Fruit fly (Drosophila melanogaster) whole organism, prepupa: Measurements from ENCODE around the gene CG6204.

Experiments used
- Blimp-1 ChIP-seq: fragments of 200-800 bp; sonication (Bioruptor generic); optimal IDR thresholded peaks from 3 replicates; lab custom pipeline; 2017; ENCODE audit warnings: missing biosample characterization, missing genetic modification characterization, mild to moderate bottlenecking, moderate library complexity, missing genetic modification reagents
- CG10631 ChIP-seq: fragments of 200-800 bp; sonication (Bioruptor generic); optimal IDR thresholded peaks from 2 replicates; lab custom pipeline; 2016; ENCODE audit warnings: missing biosample characterization, missing genetic modification characterization
- CG10669 ChIP-seq: fragments of 200-800 bp; sonication (Bioruptor generic); optimal IDR thresholded peaks from 3 replicates; lab custom pipeline; 2018; ENCODE audit warnings: missing biosample characterization, mild to moderate bottlenecking, missing genetic modification characterization, moderate library complexity
- CG11762 ChIP-seq: fragments of 200-800 bp; sonication (Bioruptor generic); optimal IDR thresholded peaks from 3 replicates; lab custom pipeline; 2016; ENCODE audit warnings: missing biosample characterization, missing genetic modification characterization; ENCODE audit not compliant: insufficient read depth
- CG11902 ChIP-seq: fragments of 200-800 bp; sonication (Bioruptor generic); optimal IDR thresholded peaks from 3 replicates; lab custom pipeline; 2016; ENCODE audit warnings: missing biosample characterization, missing genetic modification characterization
- CG15336 ChIP-seq: fragments of 200-800 bp; sonication (Bioruptor generic); IDR thresholded peaks from 2 replicates; pipeline ENCODE4 v1.3.6; 2022; ENCODE audit warnings: missing biosample characterization, missing genetic modification characterization
- CG1621 ChIP-seq: fragments of 200-800 bp; sonication (Bioruptor generic); optimal IDR thresholded peaks from 3 replicates; lab custom pipeline; 2018; ENCODE audit warnings: missing biosample characterization, mild to moderate bottlenecking, missing genetic modification characterization
- CG16779 ChIP-seq: fragments of 200-800 bp; sonication (Bioruptor generic); optimal IDR thresholded peaks from 3 replicates; lab custom pipeline; 2017; ENCODE audit warnings: missing biosample characterization, mild to moderate bottlenecking, missing genetic modification characterization
- CG3032 ChIP-seq: fragments of 200-800 bp; optimal IDR thresholded peaks from 2 replicates; lab custom pipeline; 2019; ENCODE audit warnings: missing biosample characterization, mild to moderate bottlenecking, missing genetic modification characterization, moderate library complexity
- CG31627 ChIP-seq: fragments of 200-800 bp; sonication (Bioruptor generic); optimal IDR thresholded peaks from 3 replicates; lab custom pipeline; 2016; ENCODE audit warnings: missing biosample characterization, missing genetic modification characterization
- CG32006 ChIP-seq: fragments of 200-800 bp; sonication (Bioruptor generic); optimal IDR thresholded peaks from 3 replicates; lab custom pipeline; 2017; ENCODE audit warnings: missing biosample characterization, mild to moderate bottlenecking, missing genetic modification characterization
- CG34406 ChIP-seq: fragments of 200-800 bp; sonication (Bioruptor generic); optimal IDR thresholded peaks from 3 replicates; lab custom pipeline; 2016; ENCODE audit warnings: missing biosample characterization, missing genetic modification characterization
- CG3919 ChIP-seq: fragments of 200-800 bp; sonication (Bioruptor generic); optimal IDR thresholded peaks from 3 replicates; lab custom pipeline; 2016; ENCODE audit warnings: missing biosample characterization, missing genetic modification characterization
- CG6163 ChIP-seq: fragments of 200-800 bp; sonication (Bioruptor generic); IDR thresholded peaks from 3 replicates; pipeline ENCODE4 v1.3.6; 2022; ENCODE audit warnings: missing biosample characterization, missing genetic modification characterization
- CG6792 ChIP-seq: fragments of 200-800 bp; sonication (Bioruptor generic); optimal IDR thresholded peaks from 3 replicates; lab custom pipeline; 2016; ENCODE audit warnings: missing biosample characterization, missing genetic modification characterization
- CG6808 ChIP-seq: fragments of 200-800 bp; sonication (Bioruptor generic); optimal IDR thresholded peaks from 3 replicates; lab custom pipeline; 2017; ENCODE audit warnings: missing biosample characterization, missing genetic modification characterization, mild to moderate bottlenecking, moderate library complexity, missing genetic modification reagents
- CG6854 ChIP-seq: fragments of 200-800 bp; sonication (Bioruptor generic); optimal IDR thresholded peaks from 2 replicates; lab custom pipeline; 2017; ENCODE audit warnings: missing biosample characterization, mild to moderate bottlenecking, missing genetic modification characterization
- CG7368 ChIP-seq: fragments of 200-800 bp; sonication (Bioruptor generic); optimal IDR thresholded peaks from 3 replicates; lab custom pipeline; 2016; ENCODE audit warnings: missing biosample characterization, missing genetic modification characterization
- CG8119 ChIP-seq: fragments of 200-800 bp; sonication (Bioruptor generic); IDR thresholded peaks from 3 replicates; pipeline ENCODE4 v1.3.6; 2022; ENCODE audit warnings: missing biosample characterization, missing genetic modification characterization
- CG8319 ChIP-seq: fragments of 200-800 bp; sonication (Bioruptor generic); optimal IDR thresholded peaks from 3 replicates; lab custom pipeline; 2016; ENCODE audit warnings: missing biosample characterization, missing genetic modification characterization
- CG8632 ChIP-seq: fragments of 200-800 bp; sonication (Bioruptor generic); optimal IDR thresholded peaks from 3 replicates; lab custom pipeline; 2016; ENCODE audit warnings: missing biosample characterization, missing genetic modification characterization
- CG9139 ChIP-seq: fragments of 200-800 bp; sonication (Bioruptor generic); optimal IDR thresholded peaks from 3 replicates; lab custom pipeline; 2017; ENCODE audit warnings: missing biosample characterization, mild to moderate bottlenecking, missing genetic modification characterization
- Eip75B ChIP-seq: fragments of 200-800 bp; sonication (Bioruptor generic); optimal IDR thresholded peaks from 3 replicates; lab custom pipeline; 2016; ENCODE audit warnings: missing biosample characterization, missing genetic modification characterization
- Eip78C ChIP-seq: fragments of 200-800 bp; sonication (Bioruptor generic); peaks from one replicate; lab custom pipeline; 2016; ENCODE audit warnings: missing biosample characterization, missing genetic modification characterization
- Eip93F ChIP-seq: fragments of 200-800 bp; sonication (Bioruptor generic); optimal IDR thresholded peaks from 2 replicates; lab custom pipeline; 2016; ENCODE audit warnings: missing biosample characterization, mild to moderate bottlenecking, missing genetic modification characterization
- Ets21C ChIP-seq: fragments of 200-800 bp; sonication (Bioruptor generic); optimal IDR thresholded peaks from 3 replicates; lab custom pipeline; 2016; ENCODE audit warnings: missing biosample characterization, missing genetic modification characterization
- Ets96B ChIP-seq: fragments of 200-800 bp; optimal IDR thresholded peaks from 2 replicates; lab custom pipeline; 2019; ENCODE audit warnings: missing biosample characterization, mild to moderate bottlenecking, missing genetic modification characterization, moderate library complexity
- Hr4 ChIP-seq: fragments of 200-800 bp; sonication (Bioruptor generic); optimal IDR thresholded peaks from 3 replicates; lab custom pipeline; 2016; ENCODE audit warnings: missing biosample characterization, missing genetic modification characterization
- Met ChIP-seq: fragments of 200-800 bp; sonication (Bioruptor generic); optimal IDR thresholded peaks from 3 replicates; lab custom pipeline; 2016; ENCODE audit warnings: missing biosample characterization, missing genetic modification characterization
- Smox ChIP-seq: fragments of 200-800 bp; sonication (Bioruptor generic); optimal IDR thresholded peaks from 3 replicates; lab custom pipeline; 2016; ENCODE audit warnings: missing biosample characterization, missing genetic modification characterization
- Sox102F ChIP-seq: fragments of 200-800 bp; sonication (Bioruptor generic); optimal IDR thresholded peaks from 2 replicates; lab custom pipeline; 2016; ENCODE audit warnings: missing biosample characterization, mild to moderate bottlenecking, missing genetic modification characterization
- Sox14 ChIP-seq: fragments of 200-800 bp; sonication (Bioruptor generic); optimal IDR thresholded peaks from 3 replicates; lab custom pipeline; 2016; ENCODE audit warnings: missing biosample characterization, missing genetic modification characterization
- Sox15 ChIP-seq: fragments of 200-800 bp; sonication (Bioruptor generic); optimal IDR thresholded peaks from 3 replicates; lab custom pipeline; 2016; ENCODE audit warnings: missing biosample characterization, missing genetic modification characterization
- achi ChIP-seq: fragments of 200-800 bp; sonication (Bioruptor generic); optimal IDR thresholded peaks from 3 replicates; lab custom pipeline; 2016; ENCODE audit warnings: missing biosample characterization, missing genetic modification characterization
- dac ChIP-seq: fragments of 200-800 bp; sonication (Bioruptor generic); optimal IDR thresholded peaks from 2 replicates; lab custom pipeline; 2017; ENCODE audit warnings: missing biosample characterization, mild to moderate bottlenecking, missing genetic modification characterization
- dsx ChIP-seq: fragments of 200-800 bp; optimal IDR thresholded peaks from 3 replicates; lab custom pipeline; 2019; ENCODE audit warnings: missing biosample characterization, mild to moderate bottlenecking, missing genetic modification characterization, moderate library complexity; ENCODE audit not compliant: poor library complexity, severe bottlenecking
- eg ChIP-seq: fragments of 200-800 bp; sonication (Bioruptor generic); IDR thresholded peaks from 3 replicates; pipeline ENCODE4 v1.3.6; 2022; ENCODE audit warnings: missing biosample characterization, missing genetic modification characterization
- esn ChIP-seq: fragments of 200-800 bp; sonication (Bioruptor generic); optimal IDR thresholded peaks from 2 replicates; lab custom pipeline; 2016; ENCODE audit warnings: missing biosample characterization, mild to moderate bottlenecking, missing genetic modification characterization, moderate library complexity
- fd59A ChIP-seq: fragments of 200-800 bp; sonication (Bioruptor generic); optimal IDR thresholded peaks from 2 replicates; lab custom pipeline; 2017; ENCODE audit warnings: missing biosample characterization, mild to moderate bottlenecking, missing genetic modification characterization, missing genetic modification reagents
- fd85E ChIP-seq: fragments of 200-800 bp; sonication (Bioruptor generic); optimal IDR thresholded peaks from 3 replicates; lab custom pipeline; 2016; ENCODE audit warnings: missing biosample characterization, missing genetic modification characterization
- fkh ChIP-seq: fragments of 200-800 bp; sonication (Bioruptor generic); optimal IDR thresholded peaks from 3 replicates; lab custom pipeline; 2017; ENCODE audit warnings: missing biosample characterization, mild to moderate bottlenecking, missing genetic modification characterization, moderate library complexity
- lz ChIP-seq: fragments of 200-800 bp; sonication (Bioruptor generic); optimal IDR thresholded peaks from 3 replicates; lab custom pipeline; 2016; ENCODE audit warnings: missing biosample characterization, missing genetic modification characterization
- net ChIP-seq: fragments of 200-800 bp; sonication (Bioruptor generic); optimal IDR thresholded peaks from 3 replicates; lab custom pipeline; 2016; ENCODE audit warnings: missing biosample characterization, missing genetic modification characterization
- pdm3 ChIP-seq: fragments of 200-800 bp; sonication (Bioruptor generic); optimal IDR thresholded peaks from 3 replicates; lab custom pipeline; 2016; ENCODE audit warnings: missing biosample characterization, missing genetic modification characterization
- salr ChIP-seq, 2 experiments: fragments of 200-800 bp; sonication (Bioruptor generic); optimal IDR thresholded peaks; 3 replicates each; lab custom pipeline; 2016 to 2018; ENCODE audit warnings: missing biosample characterization in 2 of 2, missing genetic modification characterization in 2 of 2, mild to moderate bottlenecking in 1 of 2
- svp ChIP-seq: fragments of 200-800 bp; sonication (Bioruptor generic); peaks from one replicate; lab custom pipeline; 2016; ENCODE audit warnings: missing biosample characterization, missing genetic modification characterization
- topi ChIP-seq: fragments of 200-800 bp; sonication (Bioruptor generic); optimal IDR thresholded peaks from 3 replicates; lab custom pipeline; 2016; ENCODE audit warnings: missing biosample characterization, missing genetic modification characterization
- vri ChIP-seq: fragments of 200-800 bp; sonication (Bioruptor generic); optimal IDR thresholded peaks from 3 replicates; lab custom pipeline; 2016; ENCODE audit warnings: missing biosample characterization, mild to moderate bottlenecking, missing genetic modification characterization

Gene CG6204

dm6 chr3R:24220845-24221244 is 27.2 kb downstream of the CG6204 start, which contains the start of gene cav:
Gene cav (plus strand): TSS chr3R:24221103.
- TF ChIP-seq Hr4 (no peak), net (GFP tag; lab: Kevin White, UChicago) (no peak), Eip78C (no peak), esn (GFP tag; lab: Kevin White, UChicago) (no peak)

dm6 chr3R:24221334-24222302 is 28.0 kb downstream of the CG6204 start, which contains the start of gene twin:
Gene twin (minus strand): TSS chr3R:24221965.
- TF ChIP-seq CG8319 (GFP tag; lab: Kevin White, UChicago) (no peak), CG6163 (GFP tag; lab: Robert Waterston, UW) (peak; percentile 73), vri (GFP tag; lab: Kevin White, UChicago) (no peak), CG11902 (GFP tag; lab: Kevin White, UChicago) (no peak), Met (GFP tag; lab: Kevin White, UChicago) (no peak), eg (GFP tag; lab: Robert Waterston, UW) (peak; percentile 54; the same call in 2 of the 3 replicates), fkh (GFP tag; lab: Kevin White, UChicago) (peak; percentile 59), CG7368 (no peak), Eip75B (peak; percentile 53), Blimp-1 (GFP tag; lab: Kevin White, UChicago) (no peak), CG10669 (GFP tag; lab: Kevin White, UChicago) (no peak), Sox102F (GFP tag; lab: Kevin White, UChicago) (no peak), CG15336 (no peak), fd85E (GFP tag; lab: Kevin White, UChicago) (no peak), CG3919 (GFP tag; lab: Kevin White, UChicago) (peak; percentile 27), CG6854 (GFP tag; lab: Kevin White, UChicago) (no peak), dsx (GFP tag; lab: Kevin White, UChicago) (peak; percentile 49), Eip93F (GFP tag; lab: Kevin White, UChicago) (no peak), Ets96B (tag; lab: Kevin White, UChicago) (no peak), Ets21C (GFP tag; lab: Kevin White, UChicago) (peak; percentile 51), CG6792 (GFP tag; lab: Kevin White, UChicago) (peak; percentile 15), achi (GFP tag; lab: Kevin White, UChicago) (peak; percentile 58), CG32006 (GFP tag; lab: Kevin White, UChicago) (no peak), esn (GFP tag; lab: Kevin White, UChicago) (peak; percentile 58), lz (GFP tag; lab: Kevin White, UChicago) (peak; percentile 60), Smox (GFP tag; lab: Kevin White, UChicago) (no peak), CG1621 (tag; lab: Kevin White, UChicago) (no peak), salr (GFP tag; optimal IDR thresholded peaks at IDR 0.05; lab: Kevin White, UChicago) (no peak), fd59A (no peak), CG31627 (GFP tag; lab: Kevin White, UChicago) (peak; percentile 53), svp (GFP tag; lab: Kevin White, UChicago) (no peak), CG3032 (tag; lab: Kevin White, UChicago) (peak; percentile 54), CG10631 (GFP tag; lab: Kevin White, UChicago) (peak; percentile 51), pdm3 (no peak), dac (no peak), CG8119 (GFP tag; lab: Robert Waterston, UW) (no peak; the same call in 2 of the 3 replicates), CG16779 (tag; lab: Kevin White, UChicago) (no peak), Sox15 (GFP tag; lab: Kevin White, UChicago) (no peak), CG11762 (GFP tag; lab: Kevin White, UChicago) (no peak), Sox14 (GFP tag; lab: Kevin White, UChicago) (peak; percentile 59), CG9139 (GFP tag; lab: Kevin White, UChicago) (no peak), Hr4 (peak; percentile 63), CG8632 (no peak), topi (GFP tag; lab: Kevin White, UChicago) (peak; percentile 49), CG34406 (GFP tag; lab: Kevin White, UChicago) (no peak), CG6808 (GFP tag; lab: Kevin White, UChicago) (no peak)
